Worm (Caenorhabditis elegans) whole organism, young adult: ENCODE results near the gene B0218.5.

Source experiments
- B0019.2 ChIP-seq: fragments of 200-800 bp; sonication (Bioruptor generic); conservative IDR thresholded peaks from 2 replicates; pipeline ENCODE4 v1.3.6; 2022; ENCODE audit warnings: missing genetic modification reagents, missing genetic modification characterization, missing compliant biosample characterization
- F49E8.2 ChIP-seq: sonication (generic microtip); optimal IDR thresholded peaks from 3 replicates; lab custom pipeline; 2017; ENCODE audit warnings: missing genetic modification characterization, mild to moderate bottlenecking, missing compliant biosample characterization, antibody characterized with exemption, moderate library complexity; ENCODE audit not compliant: insufficient read depth
- Y53F4B.3 ChIP-seq: fragments of 200-800 bp; sonication (Bioruptor generic); IDR thresholded peaks from 2 replicates; pipeline ENCODE4 v1.3.6; 2022; ENCODE audit warnings: missing genetic modification reagents, missing genetic modification characterization, missing compliant biosample characterization
- Y53G8AR.9 ChIP-seq: fragments of 200-800 bp; sonication (Bioruptor generic); conservative IDR thresholded peaks from 2 replicates; pipeline ENCODE4 v1.3.6; 2022; ENCODE audit warnings: missing genetic modification reagents, missing genetic modification characterization, missing compliant biosample characterization
- Y79H2A.3 ChIP-seq: fragments of 200-800 bp; sonication (Bioruptor generic); conservative IDR thresholded peaks from 2 replicates; pipeline ENCODE4 v1.3.6; 2022; ENCODE audit warnings: missing genetic modification reagents, missing genetic modification characterization, missing compliant biosample characterization
- aptf-2 ChIP-seq: fragments of 200-800 bp; sonication (Bioruptor generic); conservative IDR thresholded peaks from 2 replicates; pipeline ENCODE4 v1.3.6; 2022; ENCODE audit warnings: missing genetic modification reagents, missing genetic modification characterization, missing compliant biosample characterization
- athp-1 ChIP-seq: sonication (generic microtip); optimal IDR thresholded peaks from 2 replicates; lab custom pipeline; 2017; ENCODE audit warnings: mild to moderate bottlenecking, missing genetic modification characterization, missing compliant biosample characterization
- bed-2 ChIP-seq: fragments of 200-800 bp; sonication (Bioruptor generic); IDR thresholded peaks from 2 replicates; pipeline ENCODE4 v1.3.6; 2022; ENCODE audit warnings: missing genetic modification reagents, missing genetic modification characterization, missing compliant biosample characterization
- ccch-3 ChIP-seq: fragments of 200-800 bp; sonication (Bioruptor generic); optimal IDR thresholded peaks from 2 replicates; lab custom pipeline; 2018; ENCODE audit warnings: mild to moderate bottlenecking, missing genetic modification characterization, missing compliant biosample characterization
- ceh-27 ChIP-seq: fragments of 200-800 bp; sonication (Bioruptor generic); optimal IDR thresholded peaks from 2 replicates; lab custom pipeline; 2018; ENCODE audit warnings: mild to moderate bottlenecking, missing genetic modification characterization, moderate library complexity, missing compliant biosample characterization
- ceh-79 ChIP-seq: sonication (generic microtip); optimal IDR thresholded peaks from 2 replicates; lab custom pipeline; 2017; ENCODE audit warnings: mild to moderate bottlenecking, missing genetic modification characterization, missing compliant biosample characterization
- egrh-3 ChIP-seq: fragments of 200-800 bp; sonication (Bioruptor generic); IDR thresholded peaks from 2 replicates; pipeline ENCODE4 v1.3.6; 2022; ENCODE audit warnings: missing genetic modification reagents, missing genetic modification characterization, missing compliant biosample characterization
- nhr-179 ChIP-seq: sonication (generic microtip); optimal IDR thresholded peaks from 2 replicates; lab custom pipeline; 2016; ENCODE audit warnings: mild to moderate bottlenecking, missing genetic modification characterization, missing compliant biosample characterization
- unc-130 ChIP-seq: sonication (generic microtip); optimal IDR thresholded peaks from 2 replicates; lab custom pipeline; 2016; ENCODE audit warnings: missing genetic modification reagents, missing genetic modification characterization, missing compliant biosample characterization

- TF ChIP-seq ceh-27 (GFP tag; lab: Kevin White, UChicago) = no peak
- TF ChIP-seq ceh-79 (tag; lab: Kevin White, UChicago) = no peak
- TF ChIP-seq F49E8.2 (tag; lab: Kevin White, UChicago) = no peak
- TF ChIP-seq nhr-179 (tag; lab: Kevin White, UChicago) = no peak
- TF ChIP-seq B0019.2 (GFP tag; lab: Robert Waterston, UW) = no peak
- TF ChIP-seq Y53G8AR.9 = no peak
- no peak for TF ChIP-seq Y53F4B.3 (GFP tag; lab: Robert Waterston, UW)
- no peak for TF ChIP-seq egrh-3
- TF ChIP-seq aptf-2 (GFP tag; lab: Robert Waterston, UW) = no peak
- no peak for TF ChIP-seq ccch-3 (GFP tag; lab: Kevin White, UChicago)
- TF ChIP-seq bed-2 (GFP tag; lab: Robert Waterston, UW) = no peak
- no peak for TF ChIP-seq athp-1 (tag; lab: Kevin White, UChicago)
- TF ChIP-seq Y79H2A.3 (GFP tag; lab: Robert Waterston, UW) = no peak
- no peak for TF ChIP-seq unc-130 (GFP tag; lab: Kevin White, UChicago)
Measured at ce11 chrIV:8151721-8152120, 5.3 kb downstream of the B0218.5 start.
